Fruit fly (Drosophila melanogaster) whole organism, embryonic: ENCODE data around the gene Cubn.
A peak's percentile ranks its signal among the peaks of the same experiment; 100 is the strongest.

ENCODE experiments used
- Asciz ChIP-seq: fragments of 200-800 bp; sonication (Bioruptor generic); optimal IDR thresholded peaks from 2 replicates; lab custom pipeline; 2017; ENCODE audit warnings: missing biosample characterization, mild to moderate bottlenecking, missing genetic modification characterization, missing genetic modification reagents
- B-H1 ChIP-seq: fragments of 200-800 bp; sonication (Bioruptor generic); IDR thresholded peaks from 3 replicates; pipeline ENCODE4 v1.3.6; 2022; ENCODE audit warnings: missing biosample characterization, missing genetic modification characterization
- CG10431 ChIP-seq: fragments of 200-800 bp; sonication (Bioruptor generic); optimal IDR thresholded peaks from 3 replicates; lab custom pipeline; 2018; ENCODE audit warnings: missing biosample characterization, mild to moderate bottlenecking, missing genetic modification characterization
- CG14710 ChIP-seq: fragments of 200-800 bp; sonication (Bioruptor generic); optimal IDR thresholded peaks from 3 replicates; lab custom pipeline; 2019; ENCODE audit warnings: missing biosample characterization, mild to moderate bottlenecking, missing genetic modification characterization, moderate library complexity
- CG15479 ChIP-seq: fragments of 200-800 bp; sonication (Bioruptor generic); optimal IDR thresholded peaks from 3 replicates; lab custom pipeline; 2019; ENCODE audit warnings: missing biosample characterization, mild to moderate bottlenecking, missing genetic modification characterization, moderate library complexity
- CG17361 ChIP-seq: fragments of 200-800 bp; sonication (Bioruptor generic); IDR thresholded peaks from 3 replicates; pipeline ENCODE4 v1.3.6; 2022; ENCODE audit warnings: missing biosample characterization, missing genetic modification characterization
- CG17612 ChIP-seq: fragments of 200-800 bp; sonication (Bioruptor generic); IDR thresholded peaks from 2 replicates; pipeline ENCODE4 v1.3.6; 2022; ENCODE audit warnings: missing biosample characterization, missing genetic modification characterization
- CG17802 ChIP-seq: fragments of 200-800 bp; sonication (Bioruptor generic); optimal IDR thresholded peaks from 2 replicates; lab custom pipeline; 2018; ENCODE audit warnings: missing biosample characterization, mild to moderate bottlenecking, missing genetic modification characterization, moderate library complexity
- CG18599 ChIP-seq: fragments of 200-800 bp; sonication (Bioruptor generic); optimal IDR thresholded peaks from 3 replicates; lab custom pipeline; 2017; ENCODE audit warnings: missing biosample characterization, missing genetic modification characterization, mild to moderate bottlenecking, moderate library complexity, missing genetic modification reagents
- CG2875 ChIP-seq: fragments of 200-800 bp; sonication (Bioruptor generic); optimal IDR thresholded peaks from 2 replicates; lab custom pipeline; 2017; ENCODE audit warnings: missing biosample characterization, mild to moderate bottlenecking, missing genetic modification characterization, missing genetic modification reagents
- CG34422 ChIP-seq: fragments of 200-800 bp; sonication (Bioruptor generic); IDR thresholded peaks from 3 replicates; pipeline ENCODE4 v1.3.6; 2022; ENCODE audit warnings: missing biosample characterization, missing genetic modification characterization
- CG3726 ChIP-seq: fragments of 200-800 bp; sonication (Bioruptor generic); IDR thresholded peaks from 3 replicates; pipeline ENCODE4, ENCODE4 v1.3.6; 2022; ENCODE audit warnings: missing biosample characterization, missing genetic modification characterization
- CG3995 ChIP-seq: fragments of 200-800 bp; sonication (Bioruptor generic); optimal IDR thresholded peaks from 3 replicates; lab custom pipeline; 2016; ENCODE audit warnings: missing biosample characterization, missing genetic modification characterization
- CG42726 ChIP-seq: fragments of 200-800 bp; sonication (Bioruptor generic); IDR thresholded peaks from 2 replicates; pipeline ENCODE4 v1.3.6; 2022; ENCODE audit warnings: missing biosample characterization, missing genetic modification characterization; ENCODE audit not compliant: partially characterized antibody
- CG7556 ChIP-seq: fragments of 200-800 bp; sonication (Bioruptor generic); optimal IDR thresholded peaks from 2 replicates; lab custom pipeline; 2017; ENCODE audit warnings: missing biosample characterization, mild to moderate bottlenecking, missing genetic modification characterization
- CG7745 ChIP-seq: fragments of 200-800 bp; sonication (Bioruptor generic); optimal IDR thresholded peaks from 2 replicates; lab custom pipeline; 2018; ENCODE audit warnings: missing biosample characterization, mild to moderate bottlenecking, missing genetic modification characterization, moderate library complexity
- CG7987 ChIP-seq: fragments of 200-800 bp; sonication (Bioruptor generic); optimal IDR thresholded peaks from 2 replicates; lab custom pipeline; 2018; ENCODE audit warnings: missing biosample characterization, mild to moderate bottlenecking, missing genetic modification characterization, moderate library complexity
- CG8388 ChIP-seq: fragments of 200-800 bp; sonication (Bioruptor generic); optimal IDR thresholded peaks from 2 replicates; lab custom pipeline; 2019; ENCODE audit warnings: missing biosample characterization, mild to moderate bottlenecking, missing genetic modification characterization, moderate library complexity
- CG9609 ChIP-seq: fragments of 200-800 bp; sonication (Bioruptor generic); optimal IDR thresholded peaks from 3 replicates; lab custom pipeline; 2016; ENCODE audit warnings: missing biosample characterization, missing genetic modification characterization
- Dll ChIP-seq: fragments of 200-800 bp; sonication (Bioruptor generic); IDR thresholded peaks from 4 replicates; pipeline ENCODE4 v1.3.6; 2022; ENCODE audit warnings: missing biosample characterization, missing genetic modification characterization; ENCODE audit not compliant: partially characterized antibody
- Dp ChIP-seq: fragments of 200-800 bp; sonication (Bioruptor generic); optimal IDR thresholded peaks from 2 replicates; lab custom pipeline; 2018; ENCODE audit warnings: missing biosample characterization, mild to moderate bottlenecking, missing genetic modification characterization, moderate library complexity
- E2f2 ChIP-seq: fragments of 200-800 bp; sonication (Bioruptor generic); IDR thresholded peaks from 2 replicates; pipeline ENCODE4 v1.3.6; 2022; ENCODE audit warnings: missing biosample characterization, missing genetic modification characterization
- Hand ChIP-seq: fragments of 200-800 bp; sonication (Bioruptor generic); optimal IDR thresholded peaks from 2 replicates; lab custom pipeline; 2017; ENCODE audit warnings: mild to moderate bottlenecking, missing biosample characterization, missing genetic modification reagents, missing genetic modification characterization
- Hr51 ChIP-seq, 2 experiments: fragments of 200-800 bp; sonication (Bioruptor generic); optimal IDR thresholded peaks; 2 replicates in 1 of 2; 3 replicates in 1 of 2; lab custom pipeline; 2016 to 2018; ENCODE audit warnings: missing biosample characterization in 2 of 2, missing genetic modification characterization in 2 of 2, mild to moderate bottlenecking in 1 of 2, moderate library complexity in 1 of 2
- MESR4 ChIP-seq: fragments of 200-800 bp; sonication (Bioruptor generic); optimal IDR thresholded peaks from 2 replicates; lab custom pipeline; 2018; ENCODE audit warnings: missing biosample characterization, mild to moderate bottlenecking, missing genetic modification characterization, moderate library complexity
- NK7.1 ChIP-seq: fragments of 200-800 bp; sonication (Bioruptor generic); optimal IDR thresholded peaks from 3 replicates; lab custom pipeline; 2016; ENCODE audit warnings: missing biosample characterization, missing genetic modification characterization
- Sox102F ChIP-seq: fragments of 200-800 bp; sonication (Bioruptor generic); optimal IDR thresholded peaks from 2 replicates; lab custom pipeline; 2018; ENCODE audit warnings: missing biosample characterization, mild to moderate bottlenecking, missing genetic modification characterization, moderate library complexity
- Sry-β ChIP-seq: fragments of 200-800 bp; sonication (Bioruptor generic); optimal IDR thresholded peaks from 2 replicates; lab custom pipeline; 2018; ENCODE audit warnings: missing biosample characterization, mild to moderate bottlenecking, missing genetic modification characterization, moderate library complexity
- al ChIP-seq: fragments of 200-800 bp; sonication (Bioruptor generic); IDR thresholded peaks from 2 replicates; pipeline ENCODE4 v1.3.6; 2022; ENCODE audit warnings: missing biosample characterization, missing genetic modification characterization
- cas ChIP-seq: fragments of 200-800 bp; sonication (Bioruptor generic); IDR thresholded peaks from 2 replicates; pipeline ENCODE4 v1.3.6; 2022; ENCODE audit warnings: missing biosample characterization, missing genetic modification characterization
- caup ChIP-seq: fragments of 200-800 bp; sonication (Bioruptor generic); optimal IDR thresholded peaks from 3 replicates; lab custom pipeline; 2017; ENCODE audit warnings: missing biosample characterization, mild to moderate bottlenecking, missing genetic modification characterization, moderate library complexity; ENCODE audit not compliant: severe bottlenecking
- dimm ChIP-seq: fragments of 200-800 bp; sonication (Bioruptor generic); IDR thresholded peaks from 2 replicates; pipeline ENCODE4 v1.3.6; 2022; ENCODE audit warnings: missing biosample characterization, missing genetic modification characterization
- ems ChIP-seq: fragments of 200-800 bp; sonication (Bioruptor generic); optimal IDR thresholded peaks from 3 replicates; lab custom pipeline; 2016; ENCODE audit warnings: missing biosample characterization, missing genetic modification characterization
- eyg ChIP-seq: fragments of 200-800 bp; sonication (Bioruptor generic); optimal IDR thresholded peaks from 3 replicates; lab custom pipeline; 2016; ENCODE audit warnings: missing biosample characterization, missing genetic modification characterization
- fd102C ChIP-seq: fragments of 200-800 bp; sonication (Bioruptor generic); optimal IDR thresholded peaks from 2 replicates; lab custom pipeline; 2018; ENCODE audit warnings: missing biosample characterization, mild to moderate bottlenecking, missing genetic modification characterization, moderate library complexity
- fd3F ChIP-seq: fragments of 200-800 bp; sonication (Bioruptor generic); optimal IDR thresholded peaks from 2 replicates; lab custom pipeline; 2018; ENCODE audit warnings: missing biosample characterization, mild to moderate bottlenecking, missing genetic modification characterization, moderate library complexity
- gfzf ChIP-seq: fragments of 200-800 bp; sonication (Bioruptor generic); optimal IDR thresholded peaks from 2 replicates; lab custom pipeline; 2016; ENCODE audit warnings: missing biosample characterization, mild to moderate bottlenecking, missing genetic modification characterization, moderate library complexity
- grau ChIP-seq: fragments of 200-800 bp; optimal IDR thresholded peaks from 3 replicates; lab custom pipeline; 2019; ENCODE audit warnings: missing biosample characterization, mild to moderate bottlenecking, missing genetic modification characterization, moderate library complexity
- jumu ChIP-seq: fragments of 200-800 bp; sonication (Bioruptor generic); optimal IDR thresholded peaks from 3 replicates; lab custom pipeline; 2016; ENCODE audit warnings: missing biosample characterization, missing genetic modification characterization
- ken ChIP-seq: fragments of 200-800 bp; sonication (Bioruptor generic); IDR thresholded peaks from 3 replicates; pipeline ENCODE4 v1.3.6; 2022; ENCODE audit warnings: missing biosample characterization, missing genetic modification characterization
- lola ChIP-seq, 3 experiments: fragments of >200 bp in 2 of 3; fragments of 200-800 bp in 1 of 3; sonication (Bioruptor generic) in 1 of 3; optimal IDR thresholded peaks; 2 replicates each; lab custom pipeline; 2017 to 2019; ENCODE audit warnings: missing biosample characterization in 3 of 3, missing genetic modification characterization in 3 of 3, mild to moderate bottlenecking in 1 of 3, moderate library complexity in 1 of 3
- oc ChIP-seq: fragments of 200-800 bp; sonication (Bioruptor generic); optimal IDR thresholded peaks from 2 replicates; lab custom pipeline; 2018; ENCODE audit warnings: missing biosample characterization, mild to moderate bottlenecking, missing genetic modification characterization, moderate library complexity
- pzg ChIP-seq: fragments of 200-800 bp; sonication (Bioruptor generic); optimal IDR thresholded peaks from 3 replicates; lab custom pipeline; 2018; ENCODE audit warnings: missing biosample characterization, mild to moderate bottlenecking, missing genetic modification characterization, moderate library complexity
- repo ChIP-seq: fragments of 200-800 bp; sonication (Bioruptor generic); optimal IDR thresholded peaks from 2 replicates; lab custom pipeline; 2016; ENCODE audit warnings: missing biosample characterization, missing genetic modification characterization
- salm ChIP-seq: fragments of 200-800 bp; sonication (Bioruptor generic); optimal IDR thresholded peaks from 2 replicates; lab custom pipeline; 2018; ENCODE audit warnings: missing biosample characterization, mild to moderate bottlenecking, missing genetic modification characterization
- sob ChIP-seq: fragments of 200-800 bp; sonication (Bioruptor generic); IDR thresholded peaks from 2 replicates; pipeline ENCODE4 v1.3.6; 2022; ENCODE audit warnings: missing biosample characterization, missing genetic modification characterization
- sug ChIP-seq: fragments of 200-800 bp; optimal IDR thresholded peaks from 2 replicates; lab custom pipeline; 2019; ENCODE audit warnings: missing biosample characterization, mild to moderate bottlenecking, missing genetic modification characterization, moderate library complexity
- trh ChIP-seq: fragments of 200-800 bp; sonication (Bioruptor generic); optimal IDR thresholded peaks from 2 replicates; lab custom pipeline; 2016; ENCODE audit warnings: missing biosample characterization, missing genetic modification characterization
- wek ChIP-seq: fragments of 200-800 bp; sonication (Bioruptor generic); optimal IDR thresholded peaks from 3 replicates; lab custom pipeline; 2018; ENCODE audit warnings: missing biosample characterization, mild to moderate bottlenecking, missing genetic modification characterization, moderate library complexity

Gene Cubn

DNA sequence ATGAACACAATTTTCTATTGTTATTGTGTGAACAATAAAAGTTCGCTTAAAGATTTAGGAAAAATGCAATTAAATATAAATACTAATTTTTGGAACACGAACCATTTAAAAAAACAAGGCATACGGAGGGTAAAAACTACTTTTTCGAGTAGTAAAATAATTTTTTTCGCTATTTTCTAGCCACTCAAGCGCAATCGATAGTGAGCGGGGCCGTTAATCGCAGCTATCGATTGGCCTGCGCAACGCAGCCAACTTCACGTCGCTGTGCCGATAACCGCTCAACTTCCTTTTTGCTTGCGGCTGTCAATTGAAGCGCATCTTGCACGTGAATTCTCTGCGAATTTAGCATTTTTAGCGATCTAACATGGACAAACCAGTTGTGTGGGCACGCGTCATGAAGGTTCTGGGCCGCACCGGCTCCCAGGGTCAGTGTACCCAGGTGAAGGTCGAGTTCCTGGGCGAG is 16.7 kb downstream of the Cubn start, which contains the start of gene RpS28b (continued):
- TF ChIP-seq CG34422 (GFP tag; lab: Robert Waterston, UW) (peak; percentile 92), Dll (GFP tag; lab: Robert Waterston, UW) (peak; percentile 64), E2f2 (GFP tag; lab: Robert Waterston, UW) (peak; percentile 41), ems (GFP tag; lab: Kevin White, UChicago) (peak; percentile 80), CG2875 (GFP tag; lab: Kevin White, UChicago) (peak; percentile 90), fd102C (peak; percentile 74), fd3F (GFP tag; lab: Kevin White, UChicago) (peak; percentile 77), Hr51 (GFP tag; optimal IDR thresholded peaks at IDR 0.05; lab: Kevin White, UChicago) (peak in 1 of 2 experiments; percentile 85), trh (GFP tag; lab: Kevin White, UChicago) (peak; percentile 78), CG18599 (GFP tag; lab: Kevin White, UChicago) (peak; percentile 87), lola (GFP tag; optimal IDR thresholded peaks at IDR 0.05; lab: Kevin White, UChicago) (peak in 1 of 3 experiments; percentile 28), CG14710 (tag; lab: Kevin White, UChicago) (peak; percentile 63), CG17612 (GFP tag; lab: Robert Waterston, UW) (peak; percentile 81), Sry-β (GFP tag; lab: Kevin White, UChicago) (peak; percentile 89), CG7987 (GFP tag; lab: Kevin White, UChicago) (peak; percentile 97), repo (GFP tag; lab: Kevin White, UChicago) (peak; percentile 80), Sox102F (GFP tag; lab: Kevin White, UChicago) (no peak), Hand (GFP tag; lab: Kevin White, UChicago) (peak; percentile 76), ken (peak; percentile 94), sug (tag; lab: Kevin White, UChicago) (peak; percentile 72), Dp (peak; percentile 26), gfzf (GFP tag; lab: Kevin White, UChicago) (no peak), salm (tag; lab: Kevin White, UChicago) (peak; percentile 72), dimm (peak; percentile 83), CG15479 (peak; percentile 54), wek (GFP tag; lab: Kevin White, UChicago) (peak; percentile 91), Asciz (GFP tag; lab: Kevin White, UChicago) (peak; percentile 86), pzg (peak; percentile 71), jumu (GFP tag; lab: Kevin White, UChicago) (peak; percentile 62), CG42726 (GFP tag; lab: Robert Waterston, UW) (peak; percentile 90), oc (tag; lab: Kevin White, UChicago) (no peak), B-H1 (GFP tag; lab: Robert Waterston, UW) (peak; percentile 84; the same call in 2 of the 3 replicates), cas (GFP tag; lab: Robert Waterston, UW) (peak; percentile 85), grau (peak; percentile 68), NK7.1 (GFP tag; lab: Kevin White, UChicago) (peak; percentile 92), CG7556 (GFP tag; lab: Kevin White, UChicago) (peak; percentile 40), CG17361 (GFP tag; lab: Robert Waterston, UW) (peak; percentile 71), eyg (GFP tag; lab: Kevin White, UChicago) (peak; percentile 86), CG10431 (GFP tag; lab: Kevin White, UChicago) (peak; percentile 95), CG17802 (tag; lab: Kevin White, UChicago) (peak; percentile 83), CG7745 (tag; lab: Kevin White, UChicago) (no peak), MESR4 (GFP tag; lab: Kevin White, UChicago) (peak; percentile 98), CG3726 (peak; percentile 83; the same call in 2 of the 3 replicates), CG3995 (GFP tag; lab: Kevin White, UChicago) (peak; percentile 71), sob (peak; percentile 94), CG8388 (GFP tag; lab: Kevin White, UChicago) (peak; percentile 54), al (GFP tag; lab: Robert Waterston, UW) (peak; percentile 76), CG9609 (GFP tag; lab: Kevin White, UChicago) (peak; percentile 85), caup (GFP tag; lab: Kevin White, UChicago) (peak; percentile 97)
